Worm (Caenorhabditis elegans) whole organism, L1 larva: ENCODE measurements around the gene C48B4.7.
A peak's percentile ranks its signal among the peaks of the same experiment; 100 is the strongest.

Source experiments
- C16A3.4 ChIP-seq: fragments of 150-350 bp; optimal IDR thresholded peaks from 2 replicates; lab custom pipeline; 2014; ENCODE audit warnings: missing biosample characterization, missing genetic modification characterization
- F16B12.6 ChIP-seq: fragments of 150-350 bp; optimal IDR thresholded peaks from 2 replicates; lab custom pipeline; 2014; ENCODE audit warnings: missing biosample characterization, missing genetic modification characterization
- Y116A8C.19 ChIP-seq: sonication (generic microtip); optimal IDR thresholded peaks from 2 replicates; lab custom pipeline; 2016; ENCODE audit warnings: missing compliant biosample characterization, missing genetic modification characterization, borderline replicate concordance
- aha-1 ChIP-seq: fragments of 150-350 bp; optimal IDR thresholded peaks from 2 replicates; lab custom pipeline; 2014; ENCODE audit warnings: missing biosample characterization, missing genetic modification characterization
- blmp-1 ChIP-seq: fragments of 150-350 bp; optimal IDR thresholded peaks from 2 replicates; lab custom pipeline; 2014; ENCODE audit warnings: missing biosample characterization, missing genetic modification characterization
- ceh-63 ChIP-seq: fragments of 200-800 bp; sonication (Bioruptor generic); optimal IDR thresholded peaks from 2 replicates; lab custom pipeline; 2018; ENCODE audit warnings: mild to moderate bottlenecking, missing genetic modification characterization, missing compliant biosample characterization
- ceh-82 ChIP-seq, 3 experiments: fragments of 150-350 bp in 1 of 3; sonication (generic microtip) in 2 of 3; optimal IDR thresholded peaks; 2 replicates each; lab custom pipeline; 2014 to 2017; ENCODE audit warnings: missing biosample characterization in 3 of 3, missing genetic modification characterization in 3 of 3
- ceh-90 ChIP-seq: sonication (generic microtip); optimal IDR thresholded peaks from 2 replicates; lab custom pipeline; 2016; ENCODE audit warnings: missing genetic modification characterization, missing compliant biosample characterization
- ces-1 ChIP-seq: fragments of 150-350 bp; optimal IDR thresholded peaks from 2 replicates; lab custom pipeline; 2014; ENCODE audit warnings: missing biosample characterization, missing genetic modification reagents, missing genetic modification characterization
- dpl-1 ChIP-seq, 3 experiments: fragments of 150-350 bp in 2 of 3; sonication (generic microtip) in 1 of 3; optimal IDR thresholded peaks; 2 replicates each; lab custom pipeline; 2014 to 2017; ENCODE audit warnings: missing biosample characterization in 3 of 3, missing genetic modification characterization in 3 of 3, missing genetic modification reagents in 3 of 3
- efl-1 ChIP-seq, 4 experiments: fragments of 150-350 bp; optimal IDR thresholded peaks in 3 of 4; peaks in 1 of 4; 1 replicate in 1 of 4; 2 replicates in 3 of 4; lab custom pipeline; 2014; ENCODE audit warnings: missing biosample characterization in 2 of 4, missing genetic modification characterization in 2 of 4, missing genetic modification reagents in 2 of 4
- egl-27 ChIP-seq, 2 experiments: fragments of 150-350 bp in 1 of 2; sonication (generic microtip); optimal IDR thresholded peaks; 3 replicates each; lab custom pipeline; 2017 to 2018; ENCODE audit warnings: missing biosample characterization in 2 of 2, missing genetic modification characterization in 2 of 2, missing genetic modification reagents in 2 of 2
- elt-3 ChIP-seq, 6 experiments: fragments of 150-350 bp in 1 of 6; sonication (generic microtip); optimal IDR thresholded peaks; 2 replicates each; lab custom pipeline; 2017 to 2018; ENCODE audit warnings: missing biosample characterization in 6 of 6, missing genetic modification characterization in 6 of 6, inconsistent platforms in 1 of 6
- ets-5 ChIP-seq: fragments of 200-800 bp; sonication (Bioruptor generic); IDR thresholded peaks from 2 replicates; pipeline ENCODE4 v1.3.6; 2022; ENCODE audit warnings: missing genetic modification characterization, missing compliant biosample characterization
- fkh-4 ChIP-seq: sonication (generic microtip); optimal IDR thresholded peaks from 2 replicates; lab custom pipeline; 2016; ENCODE audit warnings: missing compliant biosample characterization, missing genetic modification characterization, borderline replicate concordance
- fkh-8 ChIP-seq: sonication (generic microtip); optimal IDR thresholded peaks from 2 replicates; lab custom pipeline; 2016; ENCODE audit warnings: mild to moderate bottlenecking, missing genetic modification characterization, missing compliant biosample characterization
- fos-1 ChIP-seq: fragments of 150-350 bp; optimal IDR thresholded peaks from 2 replicates; lab custom pipeline; 2014; ENCODE audit warnings: missing biosample characterization, missing genetic modification characterization
- hlh-17 ChIP-seq: fragments of 200-800 bp; sonication (Bioruptor generic); optimal IDR thresholded peaks from 2 replicates; lab custom pipeline; 2018; ENCODE audit warnings: missing genetic modification characterization, mild to moderate bottlenecking, missing compliant biosample characterization, moderate library complexity, borderline replicate concordance
- irx-1 ChIP-seq: sonication (generic microtip); optimal IDR thresholded peaks from 2 replicates; lab custom pipeline; 2016; ENCODE audit warnings: missing genetic modification characterization, missing compliant biosample characterization
- isw-1 ChIP-seq: fragments of 200-800 bp; sonication (Bioruptor generic); IDR thresholded peaks from 2 replicates; pipeline ENCODE4 v1.3.6; 2022; ENCODE audit warnings: missing genetic modification characterization, missing compliant biosample characterization
- jun-1 ChIP-seq: fragments of 150-350 bp; optimal IDR thresholded peaks from 2 replicates; lab custom pipeline; 2014; ENCODE audit warnings: missing biosample characterization, missing genetic modification reagents, missing genetic modification characterization
- lin-13 ChIP-seq: fragments of 150-350 bp; optimal IDR thresholded peaks from 2 replicates; lab custom pipeline; 2014; ENCODE audit warnings: missing biosample characterization, missing genetic modification reagents, missing genetic modification characterization
- lin-14 ChIP-seq: fragments of 200-800 bp; sonication (Bioruptor generic); optimal IDR thresholded peaks from 2 replicates; lab custom pipeline; 2018; ENCODE audit warnings: mild to moderate bottlenecking, missing genetic modification characterization, moderate library complexity, missing compliant biosample characterization
- lin-15B ChIP-seq: fragments of 150-350 bp; sonication (generic microtip); optimal IDR thresholded peaks from 3 replicates; lab custom pipeline; 2014; ENCODE audit warnings: missing biosample characterization, missing genetic modification characterization
- lin-35 ChIP-seq, 2 experiments: fragments of 150-350 bp; optimal IDR thresholded peaks; 2 replicates each; lab custom pipeline; 2014; ENCODE audit warnings: missing biosample characterization in 2 of 2, missing genetic modification characterization in 2 of 2, missing genetic modification reagents in 2 of 2
- lir-3 ChIP-seq: sonication (generic microtip); optimal IDR thresholded peaks from 2 replicates; lab custom pipeline; 2016; ENCODE audit warnings: mild to moderate bottlenecking, missing genetic modification characterization, moderate library complexity, missing compliant biosample characterization; ENCODE audit not compliant: poor library complexity
- lsy-2 ChIP-seq, 2 experiments: fragments of 150-350 bp; optimal IDR thresholded peaks; 2 replicates each; lab custom pipeline; 2014; ENCODE audit warnings: missing biosample characterization in 2 of 2, missing genetic modification characterization in 2 of 2
- mef-2 ChIP-seq: fragments of 150-350 bp; optimal IDR thresholded peaks from 2 replicates; lab custom pipeline; 2014; ENCODE audit warnings: missing biosample characterization, missing genetic modification characterization
- mep-1 ChIP-seq: fragments of 150-350 bp; optimal IDR thresholded peaks from 2 replicates; lab custom pipeline; 2014; ENCODE audit warnings: missing biosample characterization, missing genetic modification characterization
- nhr-11 ChIP-seq: fragments of 150-350 bp; optimal IDR thresholded peaks from 2 replicates; lab custom pipeline; 2014; ENCODE audit warnings: missing biosample characterization, missing genetic modification characterization
- nhr-12 ChIP-seq: sonication (generic microtip); optimal IDR thresholded peaks from 2 replicates; lab custom pipeline; 2017; ENCODE audit warnings: missing biosample characterization, missing genetic modification characterization
- nhr-71 ChIP-seq: sonication (generic microtip); optimal IDR thresholded peaks from 2 replicates; lab custom pipeline; 2016; ENCODE audit warnings: mild to moderate bottlenecking, missing genetic modification characterization, moderate library complexity, missing compliant biosample characterization
- nhr-76 ChIP-seq: sonication (generic microtip); optimal IDR thresholded peaks from 2 replicates; lab custom pipeline; 2017; ENCODE audit warnings: missing biosample characterization, missing genetic modification characterization
- nhr-77 ChIP-seq: fragments of 150-350 bp; optimal IDR thresholded peaks from 2 replicates; lab custom pipeline; 2014; ENCODE audit warnings: missing biosample characterization, missing genetic modification characterization
- nhr-84 ChIP-seq: sonication (generic microtip); optimal IDR thresholded peaks from 2 replicates; lab custom pipeline; 2017; ENCODE audit warnings: missing biosample characterization, missing genetic modification characterization
- pax-3 ChIP-seq: fragments of 200-800 bp; sonication (Bioruptor generic); optimal IDR thresholded peaks from 2 replicates; lab custom pipeline; 2018; ENCODE audit warnings: mild to moderate bottlenecking, missing genetic modification characterization, moderate library complexity, missing compliant biosample characterization
- pqm-1 ChIP-seq: sonication (generic microtip); optimal IDR thresholded peaks from 3 replicates; lab custom pipeline; 2017; ENCODE audit warnings: missing biosample characterization, missing genetic modification characterization
- snu-23 ChIP-seq: sonication (generic microtip); optimal IDR thresholded peaks from 2 replicates; lab custom pipeline; 2016; ENCODE audit warnings: missing genetic modification characterization, missing compliant biosample characterization
- sox-4 ChIP-seq: sonication (generic microtip); optimal IDR thresholded peaks from 2 replicates; lab custom pipeline; 2016; ENCODE audit warnings: missing genetic modification characterization, missing compliant biosample characterization
- sptf-1 ChIP-seq: fragments of 150-350 bp; optimal IDR thresholded peaks from 2 replicates; lab custom pipeline; 2014; ENCODE audit warnings: missing biosample characterization, missing genetic modification characterization
- tlp-1 ChIP-seq: fragments of 150-350 bp; optimal IDR thresholded peaks from 2 replicates; lab custom pipeline; 2014; ENCODE audit warnings: missing biosample characterization, missing genetic modification characterization
- unc-130 ChIP-seq: fragments of 150-350 bp; optimal IDR thresholded peaks from 2 replicates; lab custom pipeline; 2017; ENCODE audit warnings: missing biosample characterization, missing genetic modification characterization, inconsistent platforms
- unc-86 ChIP-seq: sonication (generic microtip); optimal IDR thresholded peaks from 2 replicates; lab custom pipeline; 2016; ENCODE audit warnings: missing genetic modification characterization, missing compliant biosample characterization
- unc-98 ChIP-seq: fragments of 200-800 bp; sonication (Bioruptor generic); IDR thresholded peaks from 2 replicates; pipeline ENCODE4 v1.3.6; 2022; ENCODE audit warnings: missing genetic modification characterization, missing compliant biosample characterization
- vab-15 ChIP-seq: sonication (generic microtip); optimal IDR thresholded peaks from 2 replicates; lab custom pipeline; 2017; ENCODE audit warnings: missing genotype, mild to moderate bottlenecking, missing genetic modification characterization, missing compliant biosample characterization
- zag-1 ChIP-seq: fragments of 150-350 bp; optimal IDR thresholded peaks from 2 replicates; lab custom pipeline; 2014; ENCODE audit warnings: missing biosample characterization, missing genetic modification characterization
- ztf-11 ChIP-seq, 2 experiments: sonication (generic microtip); optimal IDR thresholded peaks; 2 replicates each; lab custom pipeline; 2016 to 2017; ENCODE audit warnings: missing genetic modification characterization in 2 of 2, missing biosample characterization in 1 of 2, missing compliant biosample characterization in 1 of 2
- ztf-4 ChIP-seq: fragments of 150-350 bp; optimal IDR thresholded peaks from 2 replicates; lab custom pipeline; 2014; ENCODE audit warnings: missing biosample characterization, missing genetic modification characterization

C48B4.7 gene

ce11 chrIII:9542816-9543215 lies 16.4 kb downstream of the C48B4.7 start, which contains the start of gene eif-2Balpha (continued):
- TF ChIP-seq isw-1 (GFP tag; lab: Robert Waterston, UW) (no peak), F16B12.6 (tag; lab: Kevin White, UChicago) (peak; percentile 34), Y116A8C.19 (tag; lab: Kevin White, UChicago) (no peak), ceh-82 (tag; optimal IDR thresholded peaks at IDR 0.05; lab: Kevin White, UChicago) (peak in 1 of 3 experiments; percentile 30), fkh-8 (tag; lab: Kevin White, UChicago) (no peak), tlp-1 (tag; lab: Kevin White, UChicago) (no peak), nhr-11 (tag; lab: Kevin White, UChicago) (no peak), unc-86 (tag; lab: Kevin White, UChicago) (no peak), snu-23 (GFP tag; lab: Kevin White, UChicago) (peak; percentile 28), pax-3 (tag; lab: Kevin White, UChicago) (no peak), lir-3 (tag; lab: Kevin White, UChicago) (no peak), lin-13 (GFP tag; lab: Kevin White, UChicago) (no peak), ceh-63 (no peak), pqm-1 (tag; lab: Kevin White, UChicago) (no peak), nhr-76 (no peak)

ce11 chrIII:9542280-9542679 lies 17.0 kb downstream of the C48B4.7 start, which contains the start of gene mut-7:
mut-7 (minus strand) TSS chrIII:9542380.
- TF ChIP-seq lin-15B (tag; lab: Kevin White, UChicago) (no peak), F16B12.6 (tag; lab: Kevin White, UChicago) (no peak), zag-1 (tag; lab: Kevin White, UChicago) (no peak), pqm-1 (tag; lab: Kevin White, UChicago) (no peak), ets-5 (no peak), egl-27 (tag; optimal IDR thresholded peaks at IDR 0.05; lab: Kevin White, UChicago) (no peak), C16A3.4 (no peak), lin-35 (GFP tag; optimal IDR thresholded peaks at IDR 0.05; lab: Kevin White, UChicago) (no peak), ceh-90 (tag; lab: Kevin White, UChicago) (no peak), vab-15 (no peak), nhr-71 (no peak), blmp-1 (tag; lab: Kevin White, UChicago) (no peak), nhr-12 (tag; lab: Kevin White, UChicago) (no peak), aha-1 (tag; lab: Kevin White, UChicago) (no peak), lin-14 (GFP tag; lab: Kevin White, UChicago) (no peak), hlh-17 (GFP tag; lab: Kevin White, UChicago) (no peak), ztf-11 (tag; optimal IDR thresholded peaks at IDR 0.05; lab: Kevin White, UChicago) (no peak), elt-3 (tag; optimal IDR thresholded peaks at IDR 0.05; lab: Kevin White, UChicago) (no peak)

ce11 chrIII:9538655-9539155 lies 20.5 kb downstream of the C48B4.7 start, which contains the start of gene ZK1098.3:
ZK1098.3 (minus strand) TSS chrIII:9538705.
- TF ChIP-seq hlh-17 (GFP tag; lab: Kevin White, UChicago) (no peak), nhr-84 (tag; lab: Kevin White, UChicago) (no peak), nhr-77 (tag; lab: Kevin White, UChicago) (no peak), blmp-1 (tag; lab: Kevin White, UChicago) (peak; percentile 15), sox-4 (tag; lab: Kevin White, UChicago) (no peak), ets-5 (no peak), lir-3 (tag; lab: Kevin White, UChicago) (no peak), unc-130 (tag; lab: Kevin White, UChicago) (no peak), mep-1 (tag; lab: Kevin White, UChicago) (peak; percentile 49), unc-98 (no peak), mef-2 (no peak), fos-1 (tag; lab: Kevin White, UChicago) (no peak), dpl-1 (GFP tag; optimal IDR thresholded peaks at IDR 0.05; lab: Kevin White, UChicago) (peak in 2 of 3 experiments; percentile 9 to 45), nhr-12 (tag; lab: Kevin White, UChicago) (no peak), fkh-4 (tag; lab: Kevin White, UChicago) (no peak), pqm-1 (tag; lab: Kevin White, UChicago) (no peak), jun-1 (tag; lab: Kevin White, UChicago) (no peak), sptf-1 (tag; lab: Kevin White, UChicago) (no peak), lin-35 (GFP tag; optimal IDR thresholded peaks at IDR 0.05; lab: Kevin White, UChicago) (peak in 1 of 2 experiments; percentile 12), lsy-2 (tag; optimal IDR thresholded peaks at IDR 0.05; lab: Kevin White, UChicago) (peak; percentile 18 to 60), ces-1 (GFP tag; lab: Kevin White, UChicago) (no peak), efl-1 (optimal IDR thresholded peaks at IDR 0.05; lab: Kevin White, UChicago) (peak; percentile 12 to 24), efl-1 (GFP tag; optimal IDR thresholded peaks at IDR 0.05 in 1 of 2; lab: Kevin White, UChicago) (peak in 1 of 2 experiments; percentile 14), ztf-4 (tag; lab: Kevin White, UChicago) (no peak), irx-1 (no peak), nhr-71 (no peak)
